Fruit fly (Drosophila melanogaster): Measurements from ENCODE around the gene CG9215.

Gene CG9215

DNA sequence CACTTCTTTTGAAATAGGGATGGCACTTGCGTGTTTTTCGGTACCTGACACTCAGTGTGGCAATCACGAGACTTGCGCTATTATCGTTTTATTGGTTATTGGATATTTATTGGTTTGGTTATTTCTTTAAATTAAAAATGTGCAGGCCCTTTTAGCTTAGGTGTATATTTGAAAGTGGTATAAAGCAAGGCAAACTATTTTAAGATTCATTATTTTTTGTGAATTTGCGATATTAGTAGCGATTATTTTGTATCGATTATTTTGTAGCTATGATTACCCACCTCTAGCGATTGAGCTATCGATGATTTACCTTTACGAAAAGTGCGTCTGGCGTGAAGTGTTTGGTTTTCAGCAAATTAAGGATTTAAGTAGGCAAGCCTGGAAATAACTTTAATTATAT is at the start of gene CG9215, which contains the start of gene CG8097 (continued):
- peak; percentile 44 for TF ChIP-seq HmgZ (tag; optimal IDR thresholded peaks at IDR 0.05)
- peak; percentile 18 for TF ChIP-seq CG9817 (tag; optimal IDR thresholded peaks at IDR 0.05)
- no peak for TF ChIP-seq Mes4 (GFP tag; optimal IDR thresholded peaks at IDR 0.05)
- peak; percentile 36 for TF ChIP-seq CG9727 (GFP tag; optimal IDR thresholded peaks at IDR 0.05)
- peak; percentile 97 for TF ChIP-seq vnd (GFP tag; IDR thresholded peaks at IDR 0.05; ENCODE audit: partially characterized antibody)
- no peak for TF ChIP-seq da (GFP tag; optimal IDR thresholded peaks at IDR 0.05)
- TF ChIP-seq Nf-YC (tag; optimal IDR thresholded peaks at IDR 0.05), result peak; percentile 53
- peak; percentile 59 for TF ChIP-seq pzg (GFP tag; optimal IDR thresholded peaks at IDR 0.05)
- no peak for TF ChIP-seq Asciz (GFP tag; optimal IDR thresholded peaks at IDR 0.05)
- peak; percentile 94 for TF ChIP-seq CG10267 (tag; optimal IDR thresholded peaks at IDR 0.05)
- TF ChIP-seq fu2 (GFP tag; optimal IDR thresholded peaks at IDR 0.05), result peak; percentile 36
- peak; percentile 9 for TF ChIP-seq CG15479 (GFP tag; optimal IDR thresholded peaks at IDR 0.05)
- peak; percentile 48 for TF ChIP-seq grau (tag; optimal IDR thresholded peaks at IDR 0.05)
- no peak for TF ChIP-seq dati (GFP tag; IDR thresholded peaks at IDR 0.05)
- no peak for TF ChIP-seq CG3065 (GFP tag; optimal IDR thresholded peaks at IDR 0.05)
- TF ChIP-seq CG9797 (GFP tag; optimal IDR thresholded peaks at IDR 0.05), result peak; percentile 31
- no peak for TF ChIP-seq GATAe (GFP tag; conservative IDR thresholded peaks at IDR 0.05)
- no peak for TF ChIP-seq CG7928 (GFP tag; optimal IDR thresholded peaks at IDR 0.05)
- TF ChIP-seq CG11695 (GFP tag; IDR thresholded peaks at IDR 0.05), result no peak
- peak; percentile 53 for TF ChIP-seq Max (GFP tag; optimal IDR thresholded peaks at IDR 0.05)
- TF ChIP-seq CG12769 (tag; optimal IDR thresholded peaks at IDR 0.05), result no peak
- peak; percentile 47 for TF ChIP-seq CG13624 (GFP tag; optimal IDR thresholded peaks at IDR 0.05)
- no peak for TF ChIP-seq ara (GFP tag; IDR thresholded peaks at IDR 0.05)
- TF ChIP-seq ranshi (GFP tag; IDR thresholded peaks at IDR 0.05), result no peak
- TF ChIP-seq Ssrp (tag; optimal IDR thresholded peaks at IDR 0.05), result peak; percentile 10
- no peak for TF ChIP-seq Drgx (GFP tag; IDR thresholded peaks at IDR 0.05)
- TF ChIP-seq Meics (GFP tag; optimal IDR thresholded peaks at IDR 0.05), result no peak
- no peak for TF ChIP-seq Atf3 (GFP tag; optimal IDR thresholded peaks at IDR 0.05)
- peak; percentile 12 for TF ChIP-seq CG1233 (GFP tag; optimal IDR thresholded peaks at IDR 0.05)
- no peak for TF ChIP-seq Oaz (GFP tag; IDR thresholded peaks at IDR 0.05)
- TF ChIP-seq dmrt99B (tag; optimal IDR thresholded peaks at IDR 0.05), result no peak
- no peak for TF ChIP-seq abd-A (tag; optimal IDR thresholded peaks at IDR 0.05)
- TF ChIP-seq gsb (GFP tag; IDR thresholded peaks at IDR 0.05), result no peak
- TF ChIP-seq jigr1 (GFP tag; IDR thresholded peaks at IDR 0.05), result no peak
- no peak for TF ChIP-seq nau (GFP tag; optimal IDR thresholded peaks at IDR 0.05)
- TF ChIP-seq dimm (GFP tag; IDR thresholded peaks at IDR 0.05), result no peak
- no peak for TF ChIP-seq org-1 (GFP tag; optimal IDR thresholded peaks at IDR 0.05)
- TF ChIP-seq ham (GFP tag; IDR thresholded peaks at IDR 0.05), result no peak
- no peak for TF ChIP-seq disco-r (GFP tag; optimal IDR thresholded peaks at IDR 0.05)
- peak; percentile 14 for TF ChIP-seq Abd-B (GFP tag; optimal IDR thresholded peaks at IDR 0.05)
- no peak for TF ChIP-seq CG6654 (GFP tag; optimal IDR thresholded peaks at IDR 0.05)
- TF ChIP-seq CG31388 (GFP tag; optimal IDR thresholded peaks at IDR 0.05), result no peak
- no peak for TF ChIP-seq zfh1 (GFP tag; IDR thresholded peaks at IDR 0.05)
- TF ChIP-seq ato (GFP tag; IDR thresholded peaks at IDR 0.05; ENCODE audit: partially characterized antibody), result peak; percentile 70
- TF ChIP-seq Rfx (GFP tag; IDR thresholded peaks at IDR 0.05), result peak; percentile 45; the same call in 1 of the 2 replicates
- no peak for TF ChIP-seq Neu2 (GFP tag; optimal IDR thresholded peaks at IDR 0.05; ENCODE audit: borderline replicate concordance)
- no peak for TF ChIP-seq toy (GFP tag; IDR thresholded peaks at IDR 0.05)
- 0 out of 3 replicates have a peak, but pooled peaks have one; percentile 15 for TF ChIP-seq Dbx (GFP tag; IDR thresholded peaks at IDR 0.05)
- TF ChIP-seq CG14050 (GFP tag; IDR thresholded peaks at IDR 0.05), result no peak
- no peak for TF ChIP-seq vvl (GFP tag; IDR thresholded peaks at IDR 0.05)
- TF ChIP-seq chinmo (GFP tag; IDR thresholded peaks at IDR 0.05; ENCODE audit: partially characterized antibody), result peak; percentile 34; the same call in 1 of the 4 replicates
- no peak for TF ChIP-seq Atf-2 (GFP tag; optimal IDR thresholded peaks at IDR 0.05)

All from whole organism, embryonic.